Worm (Caenorhabditis elegans) whole organism, L4 larva: Measurements from ENCODE around the gene ZC204.6.

ENCODE experiments used
- lir-3 ChIP-seq: sonication (generic microtip); optimal IDR thresholded peaks from 2 replicates; lab custom pipeline; 2016; ENCODE audit warnings: mild to moderate bottlenecking, missing genetic modification characterization, missing compliant biosample characterization
- nhr-48 ChIP-seq: sonication (generic microtip); optimal IDR thresholded peaks from 2 replicates; lab custom pipeline; 2016; ENCODE audit warnings: mild to moderate bottlenecking, missing genetic modification characterization, missing compliant biosample characterization
- unc-39 ChIP-seq: sonication (generic microtip); optimal IDR thresholded peaks from 2 replicates; lab custom pipeline; 2017; ENCODE audit warnings: missing biosample characterization, missing genetic modification characterization

- peak; percentile 6 for TF ChIP-seq nhr-48 (tag; lab: Kevin White, UChicago)
- no peak for TF ChIP-seq lir-3
- no peak for TF ChIP-seq unc-39 (tag; lab: Kevin White, UChicago)
Observed at ce11 chrII:1663516-1663915, 18.9 kb upstream of the ZC204.6 start, which contains the start of gene duxl-1.
